Worm (Caenorhabditis elegans) whole organism, L4 larva: ENCODE measurements around the gene C08E8.6.

Experiments
- F26F4.8 ChIP-seq: fragments of 200-800 bp; sonication (Bioruptor generic); conservative IDR thresholded peaks from 2 replicates; pipeline ENCODE4 v1.3.6; 2022; ENCODE audit warnings: missing genetic modification characterization, missing compliant biosample characterization
- F49E8.2 ChIP-seq: sonication (generic microtip); optimal IDR thresholded peaks from 2 replicates; lab custom pipeline; 2016; ENCODE audit warnings: missing compliant biosample characterization, mild to moderate bottlenecking, missing genetic modification characterization, borderline replicate concordance
- R02D3.7 ChIP-seq: fragments of 150-350 bp; sonication (generic microtip); optimal IDR thresholded peaks from 3 replicates; lab custom pipeline; 2014; ENCODE audit warnings: missing biosample characterization, missing genetic modification characterization
- T26A8.4 ChIP-seq: fragments of 200-800 bp; sonication (Bioruptor generic); IDR thresholded peaks from 2 replicates; pipeline ENCODE4 v1.3.6; 2022; ENCODE audit warnings: missing genetic modification characterization, missing compliant biosample characterization
- Y5F2A.4 ChIP-seq: fragments of 200-800 bp; sonication (Bioruptor generic); optimal IDR thresholded peaks from 2 replicates; lab custom pipeline; 2018; ENCODE audit warnings: mild to moderate bottlenecking, missing genetic modification characterization, missing compliant biosample characterization
- Y75B8A.6 ChIP-seq: fragments of 200-800 bp; sonication (Bioruptor generic); IDR thresholded peaks from 2 replicates; pipeline ENCODE4 v1.3.6; 2022; ENCODE audit warnings: missing genetic modification reagents, missing genetic modification characterization, missing compliant biosample characterization
- ZK337.2 ChIP-seq: fragments of 200-800 bp; sonication (Bioruptor generic); IDR thresholded peaks from 2 replicates; pipeline ENCODE4 v1.3.6; 2022; ENCODE audit warnings: missing genetic modification reagents, missing genetic modification characterization, missing compliant biosample characterization
- ZK546.5 ChIP-seq, 2 experiments: sonication (generic microtip); optimal IDR thresholded peaks; 2 replicates each; lab custom pipeline; 2017; ENCODE audit warnings: missing biosample characterization in 2 of 2, missing genetic modification characterization in 2 of 2
- aly-2 ChIP-seq: sonication (generic microtip); optimal IDR thresholded peaks from 2 replicates; lab custom pipeline; 2018; ENCODE audit warnings: missing biosample characterization, missing genetic modification characterization
- arid-1 ChIP-seq: fragments of 200-800 bp; sonication (Bioruptor generic); conservative IDR thresholded peaks from 2 replicates; pipeline ENCODE4 v1.3.6; 2022; ENCODE audit warnings: missing genetic modification reagents, missing genetic modification characterization, missing compliant biosample characterization
- ceh-20 ChIP-seq: fragments of 200-800 bp; sonication (Bioruptor generic); IDR thresholded peaks from 2 replicates; pipeline ENCODE4 v1.3.6; 2022; ENCODE audit warnings: missing genetic modification reagents, missing genetic modification characterization, missing compliant biosample characterization
- ces-1 ChIP-seq: fragments of 150-350 bp; sonication (generic microtip); optimal IDR thresholded peaks from 4 replicates; lab custom pipeline; 2014; ENCODE audit warnings: missing biosample characterization, missing genetic modification reagents, missing genetic modification characterization
- ctbp-1 ChIP-seq: fragments of 200-800 bp; sonication (Bioruptor generic); IDR thresholded peaks from 2 replicates; pipeline ENCODE4 v1.3.6; 2022; ENCODE audit warnings: missing genetic modification reagents, missing genetic modification characterization, missing compliant biosample characterization
- daf-8 ChIP-seq: fragments of 200-800 bp; sonication (Bioruptor generic); IDR thresholded peaks from 2 replicates; pipeline ENCODE4 v1.3.6; 2022; ENCODE audit warnings: missing genetic modification characterization, missing compliant biosample characterization
- dmd-6 ChIP-seq: fragments of 200-800 bp; sonication (Bioruptor generic); IDR thresholded peaks from 2 replicates; pipeline ENCODE4 v1.3.6; 2022; ENCODE audit warnings: missing genetic modification reagents, missing genetic modification characterization, missing compliant biosample characterization
- dpl-1 ChIP-seq: fragments of 150-350 bp; optimal IDR thresholded peaks from 2 replicates; lab custom pipeline; 2014; ENCODE audit warnings: missing biosample characterization, missing genetic modification reagents, missing genetic modification characterization
- duxl-1 ChIP-seq: sonication (generic microtip); optimal IDR thresholded peaks from 2 replicates; lab custom pipeline; 2016; ENCODE audit warnings: mild to moderate bottlenecking, missing genetic modification characterization, moderate library complexity, missing compliant biosample characterization; ENCODE audit not compliant: poor library complexity
- egl-43 ChIP-seq: fragments of 200-800 bp; sonication (Bioruptor generic); IDR thresholded peaks from 2 replicates; pipeline ENCODE4 v1.3.6; 2022; ENCODE audit warnings: missing genetic modification reagents, missing genetic modification characterization, missing compliant biosample characterization
- fkh-10 ChIP-seq: fragments of 150-350 bp; optimal IDR thresholded peaks from 2 replicates; lab custom pipeline; 2014; ENCODE audit warnings: missing biosample characterization, missing genetic modification reagents, missing genetic modification characterization
- gei-8 ChIP-seq: fragments of 200-800 bp; sonication (Bioruptor generic); optimal IDR thresholded peaks from 2 replicates; lab custom pipeline; 2018; ENCODE audit warnings: mild to moderate bottlenecking, missing genetic modification characterization, missing compliant biosample characterization
- hlh-30 ChIP-seq: sonication (generic microtip); optimal IDR thresholded peaks from 2 replicates; lab custom pipeline; 2017; ENCODE audit warnings: antibody characterized with exemption, mild to moderate bottlenecking, missing genetic modification characterization, missing compliant biosample characterization; ENCODE audit not compliant: insufficient read depth
- hmg-1.1 ChIP-seq: fragments of 200-800 bp; sonication (Bioruptor generic); IDR thresholded peaks from 2 replicates; pipeline ENCODE4 v1.3.6; 2022; ENCODE audit warnings: missing genetic modification reagents, missing genetic modification characterization, missing compliant biosample characterization
- jun-1 ChIP-seq: fragments of 150-350 bp; optimal IDR thresholded peaks from 2 replicates; lab custom pipeline; 2014; ENCODE audit warnings: missing biosample characterization, missing genetic modification reagents, missing genetic modification characterization
- lim-7 ChIP-seq: fragments of 200-800 bp; sonication (Bioruptor generic); IDR thresholded peaks from 2 replicates; pipeline ENCODE4 v1.3.6; 2022; ENCODE audit warnings: missing genetic modification characterization, missing compliant biosample characterization
- lin-39 ChIP-seq: fragments of 150-350 bp; optimal IDR thresholded peaks from 2 replicates; lab custom pipeline; 2014; ENCODE audit warnings: missing biosample characterization, missing genetic modification reagents, missing genetic modification characterization
- lir-3 ChIP-seq: sonication (generic microtip); optimal IDR thresholded peaks from 2 replicates; lab custom pipeline; 2016; ENCODE audit warnings: mild to moderate bottlenecking, missing genetic modification characterization, missing compliant biosample characterization
- mxl-2 ChIP-seq: fragments of 200-800 bp; sonication (Bioruptor generic); conservative IDR thresholded peaks from 2 replicates; pipeline ENCODE4 v1.3.6; 2022; ENCODE audit warnings: missing genetic modification reagents, missing genetic modification characterization, missing compliant biosample characterization
- mxl-3 ChIP-seq: fragments of 200-800 bp; sonication (Bioruptor generic); optimal IDR thresholded peaks from 2 replicates; lab custom pipeline; 2018; ENCODE audit warnings: mild to moderate bottlenecking, missing genetic modification characterization, missing compliant biosample characterization
- nhr-10 ChIP-seq: fragments of 150-350 bp; optimal IDR thresholded peaks from 2 replicates; lab custom pipeline; 2014; ENCODE audit warnings: missing biosample characterization, missing genetic modification characterization
- nhr-11 ChIP-seq: fragments of 150-350 bp; optimal IDR thresholded peaks from 2 replicates; lab custom pipeline; 2014; ENCODE audit warnings: missing biosample characterization, missing genetic modification characterization
- nhr-111 ChIP-seq: fragments of 200-800 bp; sonication (Bioruptor generic); optimal IDR thresholded peaks from 2 replicates; lab custom pipeline; 2018; ENCODE audit warnings: mild to moderate bottlenecking, missing genetic modification characterization, missing compliant biosample characterization
- nhr-237 ChIP-seq: sonication (generic microtip); optimal IDR thresholded peaks from 2 replicates; lab custom pipeline; 2017; ENCODE audit warnings: missing biosample characterization, missing genetic modification characterization
- nhr-28 ChIP-seq: fragments of 150-350 bp; optimal IDR thresholded peaks from 2 replicates; lab custom pipeline; 2014; ENCODE audit warnings: missing biosample characterization, missing genetic modification characterization
- nhr-42 ChIP-seq: fragments of 200-800 bp; sonication (Bioruptor generic); IDR thresholded peaks from 2 replicates; pipeline ENCODE4 v1.3.6; 2022; ENCODE audit warnings: missing genetic modification characterization, missing compliant biosample characterization
- nhr-6 ChIP-seq: fragments of 150-350 bp; optimal IDR thresholded peaks from 2 replicates; lab custom pipeline; 2014; ENCODE audit warnings: missing biosample characterization, missing genetic modification characterization
- pha-4 ChIP-seq, 2 experiments: fragments of 150-350 bp in 1 of 2; fragments of 200-800 bp in 1 of 2; sonication (Bioruptor generic) in 1 of 2; IDR thresholded peaks in 1 of 2; optimal IDR thresholded peaks in 1 of 2; 2 replicates each; pipeline versions ENCODE4 v1.3.6 to Lab custom; 2014 to 2022; ENCODE audit warnings: missing genetic modification characterization in 2 of 2, missing genetic modification reagents in 2 of 2, missing biosample characterization in 1 of 2, missing compliant biosample characterization in 1 of 2
- php-3 ChIP-seq: fragments of 200-800 bp; sonication (Bioruptor generic); IDR thresholded peaks from 2 replicates; pipeline ENCODE4 v1.3.6; 2022; ENCODE audit warnings: missing genetic modification reagents, missing genetic modification characterization, missing compliant biosample characterization
- pqm-1 ChIP-seq: sonication (generic microtip); optimal IDR thresholded peaks from 2 replicates; lab custom pipeline; 2017; ENCODE audit warnings: missing biosample characterization, missing genetic modification characterization
- rbr-2 ChIP-seq: sonication (generic microtip); optimal IDR thresholded peaks from 2 replicates; lab custom pipeline; 2016; ENCODE audit warnings: missing genotype, missing genetic modification characterization, missing compliant biosample characterization
- set-16 ChIP-seq: fragments of 200-800 bp; sonication (Bioruptor generic); IDR thresholded peaks from 2 replicates; pipeline ENCODE4 v1.3.6; 2022; ENCODE audit warnings: missing genetic modification reagents, missing genetic modification characterization, missing compliant biosample characterization
- spr-3 ChIP-seq: fragments of 200-800 bp; sonication (Bioruptor generic); optimal IDR thresholded peaks from 2 replicates; lab custom pipeline; 2018; ENCODE audit warnings: mild to moderate bottlenecking, missing genetic modification characterization, missing compliant biosample characterization
- unc-130 ChIP-seq: sonication (generic microtip); optimal IDR thresholded peaks from 2 replicates; lab custom pipeline; 2016; ENCODE audit warnings: missing genetic modification reagents, missing genetic modification characterization, missing compliant biosample characterization
- zfp-2 ChIP-seq: sonication (generic microtip); optimal IDR thresholded peaks from 2 replicates; lab custom pipeline; 2016; ENCODE audit warnings: mild to moderate bottlenecking, missing genetic modification characterization, missing compliant biosample characterization
- zfp-3 ChIP-seq: fragments of 200-800 bp; sonication (Bioruptor generic); conservative IDR thresholded peaks from 2 replicates; pipeline ENCODE4 v1.3.6; 2022; ENCODE audit warnings: missing genetic modification reagents, missing genetic modification characterization, missing compliant biosample characterization

The C08E8.6 gene

DNA sequence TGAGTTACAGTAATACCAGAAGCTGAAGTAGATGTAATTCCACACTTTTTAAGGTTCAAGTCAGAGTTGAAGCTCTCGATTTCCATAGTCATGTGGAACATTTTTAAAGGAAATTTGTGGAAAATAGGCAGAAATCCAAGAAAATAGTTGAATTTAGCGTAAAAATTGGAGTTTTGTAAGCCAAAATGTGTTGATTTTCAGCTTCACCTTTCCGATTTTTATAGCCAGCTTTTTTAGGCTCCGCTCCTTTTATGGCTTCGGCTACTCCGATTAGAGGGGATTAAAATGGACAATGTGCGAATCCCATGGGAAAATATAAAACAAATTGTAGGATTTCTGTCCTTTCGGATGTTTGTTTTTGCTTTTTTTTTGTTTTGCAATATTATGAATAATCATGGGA is at the start of gene C08E8.6:
TSS of gene C08E8.6 (minus strand) at position 101 of the 400 bp plus-strand sequence.
- TF ChIP-seq nhr-237 (tag; lab: Kevin White, UChicago), result no peak
- TF ChIP-seq pqm-1 (tag; lab: Kevin White, UChicago), result no peak
- no peak for TF ChIP-seq mxl-2 (GFP tag; lab: Robert Waterston, UW)
- TF ChIP-seq set-16 (GFP tag; lab: Robert Waterston, UW), result no peak
- TF ChIP-seq F26F4.8, result no peak
- no peak for TF ChIP-seq gei-8 (GFP tag; lab: Kevin White, UChicago)
- no peak for TF ChIP-seq ces-1 (GFP tag; lab: Kevin White, UChicago)
- no peak for TF ChIP-seq lin-39 (tag; lab: Kevin White, UChicago)
- no peak for TF ChIP-seq Y5F2A.4 (GFP tag; lab: Kevin White, UChicago)
- TF ChIP-seq nhr-6 (tag; lab: Kevin White, UChicago), result no peak
- no peak for TF ChIP-seq T26A8.4 (GFP tag; lab: Robert Waterston, UW)
- no peak for TF ChIP-seq ZK546.5 (tag; optimal IDR thresholded peaks at IDR 0.05; lab: Kevin White, UChicago)
- TF ChIP-seq nhr-42 (GFP tag; lab: Robert Waterston, UW), result no peak

DNA sequence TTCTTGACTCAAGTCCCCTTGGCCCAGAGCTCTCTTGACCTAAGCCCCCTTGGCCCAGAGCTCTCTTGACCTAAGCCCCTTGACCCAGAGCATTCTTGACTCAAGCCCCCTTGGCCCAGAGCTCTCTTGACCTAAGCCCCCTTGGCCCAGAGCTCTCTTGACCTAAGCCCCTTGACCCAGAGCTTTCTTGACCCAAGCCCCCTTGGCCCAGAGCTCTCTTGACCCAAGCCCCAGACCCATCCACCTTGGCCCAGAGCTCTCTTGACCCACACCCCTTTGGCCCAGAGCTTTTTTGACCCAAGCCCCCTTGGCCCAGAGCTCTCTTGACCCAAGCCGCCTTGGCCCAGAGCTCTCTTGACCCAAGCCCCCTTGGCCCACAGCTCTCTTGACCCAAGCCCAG is 47.7 kb upstream of the C08E8.6 start:
- TF ChIP-seq set-16 (GFP tag; lab: Robert Waterston, UW), result peak; percentile 93

DNA sequence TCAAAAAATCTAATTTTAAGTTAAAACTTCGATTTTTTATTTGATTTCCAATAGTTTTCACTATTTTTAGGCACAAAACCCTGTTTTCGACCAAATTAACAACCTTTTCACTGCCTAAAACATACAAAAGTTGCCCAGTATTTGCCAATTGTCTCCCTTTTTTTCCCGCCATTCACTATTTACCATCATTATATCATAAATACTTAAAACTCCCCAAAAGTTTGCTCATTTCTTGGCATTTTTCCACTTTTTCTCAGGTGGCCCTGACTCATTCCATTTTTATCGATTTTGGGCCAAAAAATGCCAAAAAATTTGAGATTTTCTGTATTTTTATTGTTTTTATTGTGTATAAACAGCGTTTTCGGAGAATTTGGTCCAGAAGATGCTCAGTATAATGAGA is 45.8 kb upstream of the C08E8.6 start, which contains the start of gene txt-8:
TSS of gene txt-8 (plus strand) at position 301 of the 400 bp plus-strand sequence.
- no peak for TF ChIP-seq nhr-111
- TF ChIP-seq spr-3 (GFP tag; lab: Kevin White, UChicago), result no peak
- TF ChIP-seq Y5F2A.4 (GFP tag; lab: Kevin White, UChicago), result no peak
- no peak for TF ChIP-seq hlh-30 (tag; lab: Kevin White, UChicago)
- no peak for TF ChIP-seq ceh-20 (GFP tag; lab: Robert Waterston, UW)
- no peak for TF ChIP-seq unc-130
- TF ChIP-seq nhr-28, result no peak
- no peak for TF ChIP-seq nhr-10 (tag; lab: Kevin White, UChicago)
- TF ChIP-seq aly-2 (tag; lab: Kevin White, UChicago), result no peak
- no peak for TF ChIP-seq rbr-2
- TF ChIP-seq fkh-10 (GFP tag; lab: Kevin White, UChicago), result no peak
- no peak for TF ChIP-seq php-3
- no peak for TF ChIP-seq daf-8 (GFP tag; lab: Robert Waterston, UW)
- no peak for TF ChIP-seq ctbp-1 (GFP tag; lab: Robert Waterston, UW)
- TF ChIP-seq lin-39 (tag; lab: Kevin White, UChicago), result no peak
- TF ChIP-seq dmd-6 (GFP tag; lab: Robert Waterston, UW), result no peak
- TF ChIP-seq lir-3 (tag; lab: Kevin White, UChicago), result no peak
- no peak for TF ChIP-seq Y75B8A.6 (GFP tag; lab: Robert Waterston, UW)
- no peak for TF ChIP-seq arid-1 (GFP tag; lab: Robert Waterston, UW)

ce11 chrV:18412887-18413286 is 44.7 kb upstream of the C08E8.6 start, which contains the start of gene ZK262.2:
Gene ZK262.2 (minus strand): TSS chrV:18412987.
- TF ChIP-seq pha-4 (GFP tag; IDR thresholded peaks at IDR 0.05; lab: Robert Waterston, UW) (no peak), pha-4 (tag; optimal IDR thresholded peaks at IDR 0.05; lab: Kevin White, UChicago) (no peak), nhr-28 (peak; percentile 9), mxl-3 (GFP tag; lab: Kevin White, UChicago) (no peak), zfp-3 (GFP tag; lab: Robert Waterston, UW) (no peak)

ce11 chrV:18412351-18412750 is 44.1 kb upstream of the C08E8.6 start:
- TF ChIP-seq hmg-1.1 (GFP tag; lab: Robert Waterston, UW) (no peak), nhr-11 (tag; lab: Kevin White, UChicago) (no peak), R02D3.7 (tag; lab: Kevin White, UChicago) (no peak), T26A8.4 (GFP tag; lab: Robert Waterston, UW) (no peak), jun-1 (tag; lab: Kevin White, UChicago) (no peak), ceh-20 (GFP tag; lab: Robert Waterston, UW) (0 out of 2 replicates have a peak, but pooled peaks have one; percentile 40), zfp-2 (no peak), duxl-1 (peak; percentile 80), dpl-1 (GFP tag; lab: Kevin White, UChicago) (no peak), F49E8.2 (tag; lab: Kevin White, UChicago) (peak; percentile 10), egl-43 (GFP tag; lab: Robert Waterston, UW) (peak; percentile 73), lim-7 (GFP tag; lab: Robert Waterston, UW) (peak; percentile 79), ZK337.2 (0 out of 2 replicates have a peak, but pooled peaks have one; percentile 23)
